Fruit fly (Drosophila melanogaster) whole organism, embryonic: ENCODE measurements around the gene mask.

ENCODE experiments used
- CG10209 ChIP-seq: fragments of 200-800 bp; sonication (Bioruptor generic); optimal IDR thresholded peaks from 3 replicates; lab custom pipeline; 2017; ENCODE audit warnings: missing biosample characterization, mild to moderate bottlenecking, missing genetic modification characterization, missing genetic modification reagents
- CG11696 ChIP-seq: fragments of 200-800 bp; sonication (Bioruptor generic); IDR thresholded peaks from 2 replicates; pipeline ENCODE4 v1.3.6; 2022; ENCODE audit warnings: missing biosample characterization, missing genetic modification characterization
- CG12659 ChIP-seq: fragments of 200-800 bp; sonication (Bioruptor generic); optimal IDR thresholded peaks from 3 replicates; lab custom pipeline; 2017; ENCODE audit warnings: mild to moderate bottlenecking, missing biosample characterization, missing genetic modification reagents, missing genetic modification characterization
- CG13123 ChIP-seq: fragments of 200-800 bp; sonication (Bioruptor generic); optimal IDR thresholded peaks from 2 replicates; lab custom pipeline; 2016; ENCODE audit warnings: missing biosample characterization, missing genetic modification characterization
- CG14710 ChIP-seq: fragments of 200-800 bp; sonication (Bioruptor generic); optimal IDR thresholded peaks from 3 replicates; lab custom pipeline; 2019; ENCODE audit warnings: missing biosample characterization, mild to moderate bottlenecking, missing genetic modification characterization, moderate library complexity
- CG15696 ChIP-seq: fragments of 200-800 bp; sonication (Bioruptor generic); optimal IDR thresholded peaks from 2 replicates; lab custom pipeline; 2019; ENCODE audit warnings: missing biosample characterization, mild to moderate bottlenecking, missing genetic modification characterization, moderate library complexity
- CG16779 ChIP-seq: fragments of 200-800 bp; sonication (Bioruptor generic); IDR thresholded peaks from 2 replicates; pipeline ENCODE4 v1.3.6; 2022; ENCODE audit warnings: missing biosample characterization, missing genetic modification characterization
- CG18599 ChIP-seq: fragments of 200-800 bp; sonication (Bioruptor generic); optimal IDR thresholded peaks from 3 replicates; lab custom pipeline; 2017; ENCODE audit warnings: missing biosample characterization, missing genetic modification characterization, mild to moderate bottlenecking, moderate library complexity, missing genetic modification reagents
- CG33557 ChIP-seq: fragments of 200-800 bp; sonication (Bioruptor generic); optimal IDR thresholded peaks from 2 replicates; lab custom pipeline; 2019; ENCODE audit warnings: missing biosample characterization, mild to moderate bottlenecking, missing genetic modification characterization, moderate library complexity
- CG3838 ChIP-seq: fragments of 200-800 bp; sonication (Bioruptor generic); optimal IDR thresholded peaks from 3 replicates; lab custom pipeline; 2016; ENCODE audit warnings: missing biosample characterization, missing genetic modification characterization
- CG4360 ChIP-seq: fragments of 200-800 bp; sonication (Bioruptor generic); IDR thresholded peaks from 2 replicates; pipeline ENCODE4 v1.3.6; 2022; ENCODE audit warnings: missing biosample characterization, missing genetic modification characterization
- CG4730 ChIP-seq: fragments of 200-800 bp; sonication (Bioruptor generic); IDR thresholded peaks from 2 replicates; pipeline ENCODE4 v1.3.6; 2022; ENCODE audit warnings: missing biosample characterization, missing genetic modification characterization
- CG6175 ChIP-seq: fragments of 200-800 bp; sonication (Bioruptor generic); IDR thresholded peaks from 3 replicates; pipeline ENCODE4 v1.3.6; 2022; ENCODE audit warnings: missing biosample characterization, missing genetic modification characterization
- CG6813 ChIP-seq: fragments of 200-800 bp; sonication (Bioruptor generic); optimal IDR thresholded peaks from 2 replicates; lab custom pipeline; 2017; ENCODE audit warnings: missing biosample characterization, missing genetic modification characterization, mild to moderate bottlenecking, moderate library complexity, missing genetic modification reagents
- CG8478 ChIP-seq: fragments of >200 bp; optimal IDR thresholded peaks from 2 replicates; lab custom pipeline; 2018
- CG8924 ChIP-seq: fragments of 200-800 bp; optimal IDR thresholded peaks from 3 replicates; lab custom pipeline; 2019; ENCODE audit warnings: missing biosample characterization, mild to moderate bottlenecking, missing genetic modification characterization, moderate library complexity
- CoRest ChIP-seq: fragments of 200-800 bp; sonication (Bioruptor generic); optimal IDR thresholded peaks from 3 replicates; lab custom pipeline; 2018; ENCODE audit warnings: missing biosample characterization, mild to moderate bottlenecking, missing genetic modification characterization, moderate library complexity
- D ChIP-seq, 2 experiments: fragments of 200-800 bp in 1 of 2; fragments of >200 bp in 1 of 2; sonication (Bioruptor generic) in 1 of 2; optimal IDR thresholded peaks; 2 replicates in 1 of 2; 3 replicates in 1 of 2; lab custom pipeline; 2017; ENCODE audit warnings: mild to moderate bottlenecking in 1 of 2, missing biosample characterization in 1 of 2, missing genetic modification characterization in 1 of 2, missing genetic modification reagents in 1 of 2
- D19A ChIP-seq: fragments of 200-800 bp; optimal IDR thresholded peaks from 3 replicates; lab custom pipeline; 2019; ENCODE audit warnings: missing biosample characterization, mild to moderate bottlenecking, missing genetic modification characterization, moderate library complexity
- Hr39 ChIP-seq: fragments of >200 bp; optimal IDR thresholded peaks from 2 replicates; lab custom pipeline; 2017
- Kr ChIP-seq: fragments of 200-800 bp; sonication (Bioruptor generic); optimal IDR thresholded peaks from 2 replicates; lab custom pipeline; 2017; ENCODE audit warnings: missing biosample characterization, mild to moderate bottlenecking, missing genetic modification characterization
- Lpt ChIP-seq: fragments of >200 bp; optimal IDR thresholded peaks from 2 replicates; lab custom pipeline; 2018; ENCODE audit warnings: missing biosample characterization, missing genetic modification characterization
- Oaz ChIP-seq: fragments of 200-800 bp; sonication (Bioruptor generic); IDR thresholded peaks from 2 replicates; pipeline ENCODE4 v1.3.6; 2022; ENCODE audit warnings: missing biosample characterization, missing genetic modification characterization
- Spps ChIP-seq: fragments of 200-800 bp; sonication (Bioruptor generic); optimal IDR thresholded peaks from 2 replicates; lab custom pipeline; 2018; ENCODE audit warnings: missing biosample characterization, mild to moderate bottlenecking, missing genetic modification characterization
- ac ChIP-seq: fragments of 200-800 bp; sonication (Bioruptor generic); optimal IDR thresholded peaks from 3 replicates; lab custom pipeline; 2017; ENCODE audit warnings: missing biosample characterization, mild to moderate bottlenecking, missing genetic modification characterization
- cg ChIP-seq: fragments of 200-800 bp; sonication (Bioruptor generic); optimal IDR thresholded peaks from 3 replicates; lab custom pipeline; 2019; ENCODE audit warnings: missing biosample characterization, mild to moderate bottlenecking, missing genetic modification characterization, moderate library complexity
- chm ChIP-seq: fragments of 200-800 bp; sonication (Bioruptor generic); IDR thresholded peaks from 2 replicates; pipeline ENCODE4 v1.3.6; 2022; ENCODE audit warnings: missing biosample characterization, missing genetic modification characterization
- crol ChIP-seq: fragments of 200-800 bp; sonication (Bioruptor generic); IDR thresholded peaks from 2 replicates; pipeline ENCODE4 v1.3.6; 2022; ENCODE audit warnings: missing biosample characterization, missing genetic modification characterization
- dmrt11E ChIP-seq: fragments of 200-800 bp; sonication (Bioruptor generic); optimal IDR thresholded peaks from 3 replicates; lab custom pipeline; 2018; ENCODE audit warnings: missing biosample characterization, mild to moderate bottlenecking, missing genetic modification characterization, moderate library complexity
- dysf ChIP-seq: fragments of 200-800 bp; sonication (Bioruptor generic); IDR thresholded peaks from 3 replicates; pipeline ENCODE4 v1.3.6; 2022; ENCODE audit warnings: missing biosample characterization, missing genetic modification characterization
- gcm ChIP-seq: fragments of 200-800 bp; sonication (Bioruptor generic); optimal IDR thresholded peaks from 2 replicates; lab custom pipeline; 2019; ENCODE audit warnings: missing biosample characterization, mild to moderate bottlenecking, missing genetic modification characterization, moderate library complexity
- hkb ChIP-seq, 2 experiments: fragments of 200-800 bp in 1 of 2; fragments of >200 bp in 1 of 2; sonication (Bioruptor generic) in 1 of 2; IDR thresholded peaks in 1 of 2; optimal IDR thresholded peaks in 1 of 2; 2 replicates each; pipeline versions ENCODE4 v1.3.6 to Lab custom; 2017 to 2022; ENCODE audit warnings: missing biosample characterization in 1 of 2, missing genetic modification characterization in 1 of 2
- hth ChIP-seq: fragments of >200 bp; optimal IDR thresholded peaks from 2 replicates; lab custom pipeline; 2017; ENCODE audit warnings: inconsistent platforms
- kni ChIP-seq: fragments of 200-800 bp; sonication (Bioruptor generic); optimal IDR thresholded peaks from 3 replicates; lab custom pipeline; 2017; ENCODE audit warnings: mild to moderate bottlenecking, missing biosample characterization, missing genetic modification reagents, missing genetic modification characterization
- org-1 ChIP-seq: fragments of 200-800 bp; sonication (Bioruptor generic); optimal IDR thresholded peaks from 2 replicates; lab custom pipeline; 2017; ENCODE audit warnings: missing biosample characterization, missing genetic modification characterization
- sens ChIP-seq: fragments of 200-800 bp; sonication (Bioruptor generic); peaks from one replicate; lab custom pipeline; 2016; ENCODE audit warnings: missing biosample characterization, missing genetic modification characterization
- sr ChIP-seq: fragments of 200-800 bp; sonication (Bioruptor generic); IDR thresholded peaks from 3 replicates; pipeline ENCODE4 v1.3.6; 2022; ENCODE audit warnings: missing biosample characterization, missing genetic modification characterization
- tll ChIP-seq, 2 experiments: fragments of 200-800 bp in 1 of 2; fragments of >200 bp in 1 of 2; sonication (Bioruptor generic) in 1 of 2; optimal IDR thresholded peaks; 2 replicates each; lab custom pipeline; 2017 to 2019; ENCODE audit warnings: missing biosample characterization in 2 of 2, missing genetic modification characterization in 2 of 2, mild to moderate bottlenecking in 1 of 2, moderate library complexity in 1 of 2
- twi ChIP-seq: fragments of 200-800 bp; optimal IDR thresholded peaks from 2 replicates; lab custom pipeline; 2019; ENCODE audit warnings: missing biosample characterization, mild to moderate bottlenecking, missing genetic modification characterization, moderate library complexity
- unpg ChIP-seq: fragments of 200-800 bp; sonication (Bioruptor generic); optimal IDR thresholded peaks from 3 replicates; lab custom pipeline; 2018; ENCODE audit warnings: missing biosample characterization, mild to moderate bottlenecking, missing genetic modification characterization, moderate library complexity
- vfl ChIP-seq: fragments of 200-800 bp; sonication (Bioruptor generic); optimal IDR thresholded peaks from 2 replicates; lab custom pipeline; 2016; ENCODE audit warnings: missing biosample characterization, missing genetic modification characterization
- zen2 ChIP-seq: fragments of 200-800 bp; sonication (Bioruptor generic); IDR thresholded peaks from 3 replicates; pipeline ENCODE4 v1.3.6; 2022; ENCODE audit warnings: missing biosample characterization, missing genetic modification characterization; ENCODE audit not compliant: partially characterized antibody
- zfh1 ChIP-seq: fragments of 200-800 bp; sonication (Bioruptor generic); IDR thresholded peaks from 3 replicates; pipeline ENCODE4 v1.3.6; 2022; ENCODE audit warnings: missing biosample characterization, missing genetic modification characterization

mask gene

DNA sequence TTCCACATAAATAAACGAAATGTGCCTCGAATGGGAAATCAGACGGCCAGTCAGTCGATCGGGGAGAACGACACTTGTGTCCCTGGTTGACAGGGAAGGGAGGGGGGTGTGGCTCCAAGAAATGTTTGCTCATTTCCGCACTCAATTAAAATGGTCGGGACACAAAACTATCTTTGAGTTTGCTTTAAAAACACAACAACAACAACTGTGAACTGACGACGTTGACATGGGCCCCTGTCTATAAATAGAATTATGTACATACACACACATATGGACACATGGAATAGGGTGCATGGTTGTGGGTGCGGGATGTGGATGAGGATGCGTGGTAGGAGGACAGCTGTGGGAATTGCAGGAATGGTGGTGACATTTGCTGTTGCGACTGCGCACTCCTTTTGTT is 39.7 kb downstream of the mask start:
- TF ChIP-seq Spps (tag; lab: Kevin White, UChicago) (no peak), Hr39 (lab: Kevin White, UChicago) (no peak), ac (peak; percentile 47), Kr (GFP tag; lab: Kevin White, UChicago) (peak; percentile 44), Oaz (no peak), Lpt (GFP tag; lab: Kevin White, UChicago) (no peak), org-1 (peak; percentile 12), CG33557 (GFP tag; lab: Kevin White, UChicago) (peak; percentile 58), CG16779 (GFP tag; lab: Robert Waterston, UW) (no peak), sens (GFP tag; lab: Kevin White, UChicago) (peak; percentile 66), CG12659 (GFP tag; lab: Kevin White, UChicago) (no peak), CG11696 (GFP tag; lab: Robert Waterston, UW) (0 out of 2 replicates have a peak, but pooled peaks have one; percentile 10), CG4730 (GFP tag; lab: Robert Waterston, UW) (no peak), CG10209 (GFP tag; lab: Kevin White, UChicago) (peak; percentile 18), chm (0 out of 2 replicates have a peak, but pooled peaks have one; percentile 40), CG15696 (tag; lab: Kevin White, UChicago) (peak; percentile 75), twi (tag; lab: Kevin White, UChicago) (peak; percentile 95), dmrt11E (tag; lab: Kevin White, UChicago) (peak; percentile 37), CG4360 (GFP tag; lab: Robert Waterston, UW) (peak; percentile 94), sr (no peak), cg (peak; percentile 52), zen2 (no peak), hth (lab: Kevin White, UChicago) (peak; percentile 9), CG8478 (lab: Kevin White, UChicago) (peak; percentile 2), kni (GFP tag; lab: Kevin White, UChicago) (peak; percentile 73), gcm (GFP tag; lab: Kevin White, UChicago) (peak; percentile 42), D (optimal IDR thresholded peaks at IDR 0.05; lab: Kevin White, UChicago) (peak; percentile 4), D (GFP tag; optimal IDR thresholded peaks at IDR 0.05; lab: Kevin White, UChicago) (peak; percentile 19), unpg (GFP tag; lab: Kevin White, UChicago) (no peak), CG8924 (peak; percentile 33), CG14710 (tag; lab: Kevin White, UChicago) (peak; percentile 2), zfh1 (GFP tag; lab: Robert Waterston, UW) (0 out of 3 replicates have a peak, but pooled peaks have one; percentile 52), CG6813 (GFP tag; lab: Kevin White, UChicago) (peak; percentile 23), D19A (tag; lab: Kevin White, UChicago) (peak; percentile 39), CG13123 (GFP tag; lab: Kevin White, UChicago) (no peak), CG6175 (GFP tag; lab: Robert Waterston, UW) (no peak), crol (GFP tag; lab: Robert Waterston, UW) (peak; percentile 78), CoRest (tag; lab: Kevin White, UChicago) (no peak), vfl (no peak), CG18599 (GFP tag; lab: Kevin White, UChicago) (no peak), dysf (GFP tag; lab: Robert Waterston, UW) (no peak)

DNA sequence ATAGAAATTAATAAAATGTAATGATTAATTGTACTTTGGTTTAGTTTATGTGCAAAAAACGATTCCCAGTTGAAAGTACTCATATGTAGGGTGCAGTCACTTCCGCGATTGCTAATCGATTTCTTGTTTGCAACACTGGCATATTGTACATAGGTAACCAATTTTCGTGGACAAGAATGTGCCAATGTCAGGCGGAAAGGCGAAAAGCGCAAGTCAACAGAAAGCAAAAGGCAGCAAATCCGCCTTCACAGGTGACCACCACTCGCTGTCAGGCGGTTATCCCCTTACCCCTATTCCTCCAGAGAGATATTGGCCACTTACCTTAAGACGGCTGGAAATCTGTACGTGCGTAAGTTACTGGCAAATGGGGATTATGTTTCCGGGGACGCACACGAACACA is 40.2 kb downstream of the mask start:
- TF ChIP-seq tll (GFP tag; optimal IDR thresholded peaks at IDR 0.05; lab: Kevin White, UChicago) (peak in 1 of 2 experiments; percentile 30), CG3838 (GFP tag; lab: Kevin White, UChicago) (no peak), hkb (optimal IDR thresholded peaks at IDR 0.05; lab: Kevin White, UChicago) (peak; percentile 9), hkb (GFP tag; IDR thresholded peaks at IDR 0.05; lab: Robert Waterston, UW) (no peak)
